Worm (Caenorhabditis elegans) whole organism, L4/young adult: ENCODE results near the gene ssu-1.

ENCODE experiments used
- W03F9.2 ChIP-seq: fragments of 150-350 bp; optimal IDR thresholded peaks from 2 replicates; lab custom pipeline; 2014; ENCODE audit warnings: missing biosample characterization, missing genetic modification characterization
- him-1 ChIP-seq: sonication (generic microtip); optimal IDR thresholded peaks from 2 replicates; lab custom pipeline; 2016; ENCODE audit warnings: missing genotype, missing genetic modification reagents, missing genetic modification characterization, missing compliant biosample characterization

ce11 chrV:20171941-20172340, 38.9 kb upstream of the ssu-1 start, which contains the start of gene srw-39:
- no peak for TF ChIP-seq him-1 (tag; lab: Kevin White, UChicago)
- no peak for TF ChIP-seq W03F9.2 (tag; lab: Kevin White, UChicago)
